Worm (Caenorhabditis elegans) whole organism, young adult: ENCODE data around the gene mlt-10.

Experiments
- F49E8.2 ChIP-seq: sonication (generic microtip); optimal IDR thresholded peaks from 3 replicates; lab custom pipeline; 2017; ENCODE audit warnings: missing genetic modification characterization, mild to moderate bottlenecking, missing compliant biosample characterization, antibody characterized with exemption, moderate library complexity; ENCODE audit not compliant: insufficient read depth
- efl-1 ChIP-seq: fragments of 150-350 bp; optimal IDR thresholded peaks from 2 replicates; lab custom pipeline; 2014; ENCODE audit warnings: missing biosample characterization, missing genetic modification reagents, missing genetic modification characterization
- egl-18 ChIP-seq: fragments of 200-800 bp; sonication (Bioruptor generic); IDR thresholded peaks from 2 replicates; pipeline ENCODE4 v1.3.6; 2022; ENCODE audit warnings: missing genetic modification reagents, missing genetic modification characterization, missing compliant biosample characterization
- let-526 ChIP-seq: fragments of 200-800 bp; sonication (Bioruptor generic); IDR thresholded peaks from 2 replicates; pipeline ENCODE4 v1.3.6; 2022; ENCODE audit warnings: missing genetic modification reagents, missing genetic modification characterization, missing compliant biosample characterization
- madf-3 ChIP-seq: fragments of 200-800 bp; sonication (Bioruptor generic); IDR thresholded peaks from 2 replicates; pipeline ENCODE4 v1.3.6; 2022; ENCODE audit warnings: missing genetic modification reagents, missing genetic modification characterization, missing compliant biosample characterization
- madf-6 ChIP-seq: fragments of 200-800 bp; sonication (Bioruptor generic); IDR thresholded peaks from 2 replicates; pipeline ENCODE4 v1.3.6; 2022; ENCODE audit warnings: missing genetic modification reagents, missing genetic modification characterization, missing compliant biosample characterization
- nfya-1 ChIP-seq: sonication (generic microtip); optimal IDR thresholded peaks from 2 replicates; lab custom pipeline; 2017; ENCODE audit warnings: antibody characterized with exemption, missing compliant biosample characterization, missing genetic modification characterization, borderline replicate concordance; ENCODE audit not compliant: insufficient read depth
- repo-1 ChIP-seq: sonication (generic microtip); optimal IDR thresholded peaks from 2 replicates; lab custom pipeline; 2017; ENCODE audit warnings: mild to moderate bottlenecking, missing genetic modification characterization, missing compliant biosample characterization
- sdz-38 ChIP-seq: sonication (generic microtip); optimal IDR thresholded peaks from 2 replicates; lab custom pipeline; 2016; ENCODE audit warnings: missing genotype, missing genetic modification characterization, missing compliant biosample characterization
- snpc-1.3 ChIP-seq: sonication (generic microtip); optimal IDR thresholded peaks from 2 replicates; lab custom pipeline; 2017; ENCODE audit warnings: missing genetic modification characterization, mild to moderate bottlenecking, missing compliant biosample characterization, antibody characterized with exemption, moderate library complexity, missing genotype, missing genetic modification reagents; ENCODE audit not compliant: insufficient read depth
- snpc-4 ChIP-seq, 5 experiments: fragments of 150-350 bp in 1 of 5; sonication (generic microtip) in 4 of 5; optimal IDR thresholded peaks; 2 replicates each; lab custom pipeline; 2014 to 2018; ENCODE audit warnings: missing genetic modification characterization in 5 of 5, missing biosample characterization in 3 of 5, antibody characterized with exemption in 2 of 5, mild to moderate bottlenecking in 2 of 5, missing compliant biosample characterization in 2 of 5, missing genotype in 2 of 5, moderate library complexity in 2 of 5, missing genetic modification reagents in 1 of 5
- somi-1 ChIP-seq: fragments of 200-800 bp; sonication (Bioruptor generic); optimal IDR thresholded peaks from 2 replicates; lab custom pipeline; 2018; ENCODE audit warnings: mild to moderate bottlenecking, missing genetic modification characterization, missing compliant biosample characterization
- ztf-22 ChIP-seq: fragments of 200-800 bp; sonication (Bioruptor generic); optimal IDR thresholded peaks from 2 replicates; lab custom pipeline; 2018; ENCODE audit warnings: mild to moderate bottlenecking, missing genetic modification characterization, moderate library complexity, missing compliant biosample characterization
- ztf-26 ChIP-seq: sonication (generic microtip); optimal IDR thresholded peaks from 2 replicates; lab custom pipeline; 2017; ENCODE audit warnings: missing genetic modification characterization, missing compliant biosample characterization

ce11 chrII:577632-578031, 31.1 kb downstream of the mlt-10 start, which contains the start of gene W08F4.7:
- TF ChIP-seq nfya-1 (tag; lab: Kevin White, UChicago) = no peak
- no peak for TF ChIP-seq egl-18 (GFP tag; lab: Robert Waterston, UW)
- TF ChIP-seq ztf-22 (GFP tag; lab: Kevin White, UChicago) = no peak
- no peak for TF ChIP-seq somi-1 (GFP tag; lab: Kevin White, UChicago)
- no peak for TF ChIP-seq let-526
- no peak for TF ChIP-seq ztf-26 (tag; lab: Kevin White, UChicago)
- no peak for TF ChIP-seq snpc-4 (GFP tag; optimal IDR thresholded peaks at IDR 0.05; lab: Kevin White, UChicago)
- no peak for TF ChIP-seq snpc-4 (tag; optimal IDR thresholded peaks at IDR 0.05; lab: Kevin White, UChicago)
- no peak for TF ChIP-seq repo-1 (tag; lab: Kevin White, UChicago)
- no peak for TF ChIP-seq efl-1 (GFP tag; lab: Kevin White, UChicago)
- TF ChIP-seq F49E8.2 (tag; lab: Kevin White, UChicago) = no peak
- TF ChIP-seq madf-3 (GFP tag; lab: Robert Waterston, UW) = no peak
- TF ChIP-seq sdz-38 (tag; lab: Kevin White, UChicago) = no peak
- TF ChIP-seq madf-6 = 0 out of 2 replicates have a peak, but pooled peaks have one; percentile 1
- TF ChIP-seq snpc-1.3 (tag; lab: Kevin White, UChicago) = peak; percentile 48
